Worm (Caenorhabditis elegans): Measurements from ENCODE around the gene trx-3.

The trx-3 gene

DNA sequence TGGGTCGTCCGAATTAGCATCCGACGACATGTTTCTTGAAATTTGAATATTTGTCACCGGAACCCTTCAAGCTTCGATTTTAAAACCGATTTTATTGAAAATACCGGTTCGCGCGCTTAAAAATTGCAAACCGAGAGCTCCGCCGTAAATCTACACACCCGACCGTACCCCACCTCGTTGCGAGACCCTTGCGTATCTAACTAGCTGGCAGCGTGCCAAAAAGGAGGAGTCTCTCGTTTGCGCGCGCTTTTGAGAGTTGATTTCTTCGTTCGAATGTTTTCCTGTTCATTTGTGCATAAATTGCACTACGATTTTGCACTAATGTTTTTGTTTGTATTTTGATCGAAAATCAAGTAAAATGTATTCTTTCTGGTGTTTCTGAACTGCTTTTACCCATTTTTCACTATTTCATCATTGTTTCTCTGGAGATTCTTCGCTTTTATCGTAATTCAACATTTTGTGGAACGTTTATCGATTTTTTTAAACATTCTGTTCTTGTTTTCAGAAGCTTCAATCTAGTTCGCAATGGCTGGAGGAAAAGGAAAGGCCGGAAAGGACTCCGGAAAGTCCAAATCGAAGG is 41.0 kb upstream of the trx-3 start, which contains the start of the genes wapl-1 and htz-1 (continued):
- TF ChIP-seq hmg-1.1 (GFP tag; IDR thresholded peaks at IDR 0.05) (peak; percentile 88), ztf-11 (tag; optimal IDR thresholded peaks at IDR 0.05) (no peak), zip-11 (GFP tag; IDR thresholded peaks at IDR 0.05) (no peak), tra-1 (GFP tag; IDR thresholded peaks at IDR 0.05) (peak; percentile 45; the same call in 1 of the 2 replicates), Y75B8A.6 (GFP tag; IDR thresholded peaks at IDR 0.05) (0 out of 2 replicates have a peak, but pooled peaks have one; percentile 35), aha-1 (tag) (peak; percentile 100), mep-1 (tag; optimal IDR thresholded peaks at IDR 0.05) (peak; percentile 97), madf-5 (GFP tag; IDR thresholded peaks at IDR 0.05) (no peak), nhr-102 (tag; optimal IDR thresholded peaks at IDR 0.05) (peak; percentile 91), mxl-3 (GFP tag; optimal IDR thresholded peaks at IDR 0.05) (peak; percentile 78), cey-2 (tag; optimal IDR thresholded peaks at IDR 0.05; ENCODE audit: borderline replicate concordance, insufficient read depth) (no peak), nhr-41 (GFP tag; IDR thresholded peaks at IDR 0.05) (no peak), nhr-76 (tag; optimal IDR thresholded peaks at IDR 0.05) (no peak), lin-29 (GFP tag; IDR thresholded peaks at IDR 0.05) (peak; percentile 71), snpc-1.2 (GFP tag; IDR thresholded peaks at IDR 0.05) (peak; percentile 72), dpl-1 (GFP tag; optimal IDR thresholded peaks at IDR 0.05) (peak; percentile 98)

DNA sequence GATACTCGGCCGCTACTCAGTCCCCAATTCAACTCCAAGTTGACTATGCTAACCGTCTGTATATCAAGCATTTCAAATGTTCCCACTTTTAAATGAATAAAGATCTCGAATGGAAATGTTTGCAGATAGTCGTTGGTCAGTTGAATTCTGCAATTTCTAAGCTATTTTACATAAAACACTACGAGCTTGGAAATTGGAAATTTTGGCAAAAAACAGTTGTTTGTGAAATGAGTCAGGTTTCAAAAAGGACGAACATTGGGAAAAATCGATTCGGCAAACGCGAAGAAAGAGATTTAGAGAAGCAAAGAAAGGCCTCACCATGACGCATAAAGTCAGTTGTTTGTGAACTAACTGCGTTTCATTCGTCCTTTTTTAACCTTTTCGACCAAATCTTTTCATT is 39.9 kb upstream of the trx-3 start:
- TF ChIP-seq nhr-77 (tag; optimal IDR thresholded peaks at IDR 0.05): no peak
- TF ChIP-seq tag-97 (GFP tag; IDR thresholded peaks at IDR 0.05): no peak
- no peak for TF ChIP-seq F26F4.8 (GFP tag; conservative IDR thresholded peaks at IDR 0.05)
- no peak for TF ChIP-seq R02D3.7 (tag; optimal IDR thresholded peaks at IDR 0.05)
- no peak for TF ChIP-seq snpc-4 (tag; optimal IDR thresholded peaks at IDR 0.05)
- TF ChIP-seq nhr-41 (GFP tag; IDR thresholded peaks at IDR 0.05): no peak
- TF ChIP-seq tra-1 (GFP tag; IDR thresholded peaks at IDR 0.05): no peak
- no peak for TF ChIP-seq aly-2 (tag; optimal IDR thresholded peaks at IDR 0.05)
- TF ChIP-seq zip-2 (tag; optimal IDR thresholded peaks at IDR 0.05): no peak
- no peak for TF ChIP-seq pqm-1 (tag; optimal IDR thresholded peaks at IDR 0.05)
- no peak for TF ChIP-seq sdz-12 (GFP tag; optimal IDR thresholded peaks at IDR 0.05)
- peak; percentile 63 for TF ChIP-seq arid-1 (GFP tag; conservative IDR thresholded peaks at IDR 0.05)
- 0 out of 2 replicates have a peak, but pooled peaks have one; percentile 10 for TF ChIP-seq T26A8.4 (GFP tag; IDR thresholded peaks at IDR 0.05)
- TF ChIP-seq daf-19 (GFP tag; conservative IDR thresholded peaks at IDR 0.05): 0 out of 2 replicates have a peak, but pooled peaks have one; percentile 37
- TF ChIP-seq F44E2.7 (GFP tag; IDR thresholded peaks at IDR 0.05): no peak
- TF ChIP-seq hmg-1.1 (GFP tag; IDR thresholded peaks at IDR 0.05): no peak; the same call in 1 of the 2 replicates
- TF ChIP-seq dmd-9 (GFP tag; IDR thresholded peaks at IDR 0.05): no peak
- no peak for TF ChIP-seq F49E8.2 (tag; optimal IDR thresholded peaks at IDR 0.05; ENCODE audit: borderline replicate concordance)
- no peak for TF ChIP-seq madf-5 (GFP tag; IDR thresholded peaks at IDR 0.05)
- TF ChIP-seq php-3 (GFP tag; IDR thresholded peaks at IDR 0.05): no peak
- no peak for TF ChIP-seq F37D6.2 (tag; optimal IDR thresholded peaks at IDR 0.05)
- TF ChIP-seq set-16 (GFP tag; IDR thresholded peaks at IDR 0.05): no peak
- no peak for TF ChIP-seq nhr-10 (tag; optimal IDR thresholded peaks at IDR 0.05)
- no peak for TF ChIP-seq aha-1 (tag)
- TF ChIP-seq Y48G9A.11 (GFP tag; IDR thresholded peaks at IDR 0.05): no peak
- peak; percentile 46 for TF ChIP-seq mep-1 (tag; optimal IDR thresholded peaks at IDR 0.05)
- TF ChIP-seq attf-4 (tag; optimal IDR thresholded peaks at IDR 0.05): no peak
- TF ChIP-seq cey-2 (tag; optimal IDR thresholded peaks at IDR 0.05; ENCODE audit: borderline replicate concordance, insufficient read depth): no peak
- TF ChIP-seq lin-1 (GFP tag; IDR thresholded peaks at IDR 0.05): no peak
- peak; percentile 80 for TF ChIP-seq snpc-1.2 (GFP tag; IDR thresholded peaks at IDR 0.05)
- TF ChIP-seq mdl-1 (tag; optimal IDR thresholded peaks at IDR 0.05): no peak
- TF ChIP-seq ZK546.5 (tag; optimal IDR thresholded peaks at IDR 0.05): no peak
- no peak for TF ChIP-seq F10B5.3 (tag; optimal IDR thresholded peaks at IDR 0.05)
- peak; percentile 52 for TF ChIP-seq ceh-28 (tag; optimal IDR thresholded peaks at IDR 0.05)
- no peak for TF ChIP-seq lim-7 (GFP tag; IDR thresholded peaks at IDR 0.05)
- no peak for TF ChIP-seq ces-1 (GFP tag; optimal IDR thresholded peaks at IDR 0.05)
- TF ChIP-seq unc-62 (GFP tag; optimal IDR thresholded peaks at IDR 0.05 in 1 of 2): peak in 1 of 2 experiments; percentile 67
- no peak for TF ChIP-seq unc-62 (tag; optimal IDR thresholded peaks at IDR 0.05)
- TF ChIP-seq ceh-44 (GFP tag; IDR thresholded peaks at IDR 0.05): no peak
- no peak for TF ChIP-seq lir-3 (tag; optimal IDR thresholded peaks at IDR 0.05)
- no peak for TF ChIP-seq egl-27 (tag; optimal IDR thresholded peaks at IDR 0.05)
